Fruit fly (Drosophila melanogaster): Measurements from ENCODE around the gene Arts.

Arts gene

DNA sequence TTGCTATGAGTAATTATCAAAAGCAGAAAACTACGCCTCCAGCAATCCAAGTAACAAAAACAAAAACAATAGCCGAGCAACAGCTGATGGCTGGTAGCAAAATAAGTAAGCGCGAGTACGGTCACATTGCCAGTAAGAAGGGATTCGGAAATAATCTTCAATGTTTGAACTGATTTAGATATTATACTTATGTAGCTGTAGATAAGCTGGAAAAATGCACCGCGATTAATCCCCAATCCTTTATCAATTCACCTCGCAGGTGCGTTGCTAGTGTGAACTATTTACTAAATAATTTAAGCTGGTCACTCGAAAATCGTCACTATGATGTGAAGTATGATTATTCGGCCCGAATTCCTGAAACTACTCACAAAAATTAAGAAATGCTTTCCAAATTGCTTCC lies 15.7 kb upstream of the Arts start, which contains the start of the genes Syx8 and CG32163 (continued):
- TF ChIP-seq MESR4 (GFP tag; optimal IDR thresholded peaks at IDR 0.05) (peak; percentile 67), ase (GFP tag; IDR thresholded peaks at IDR 0.05) (no peak), CG1233 (GFP tag; optimal IDR thresholded peaks at IDR 0.05) (no peak), lmd (GFP tag; IDR thresholded peaks at IDR 0.05) (no peak), CHES-1-like (GFP tag; optimal IDR thresholded peaks at IDR 0.05) (peak; percentile 5), wor (GFP tag; IDR thresholded peaks at IDR 0.05) (no peak), jigr1 (GFP tag; IDR thresholded peaks at IDR 0.05) (no peak), CTCF (GFP tag; optimal IDR thresholded peaks at IDR 0.05) (peak; percentile 7), CG1832 (GFP tag; optimal IDR thresholded peaks at IDR 0.05) (no peak), CG7963 (GFP tag; IDR thresholded peaks at IDR 0.05; ENCODE audit: partially characterized antibody) (no peak), CG4328 (GFP tag; optimal IDR thresholded peaks at IDR 0.05) (no peak), Gsc (GFP tag; IDR thresholded peaks at IDR 0.05) (no peak), CG2712 (tag; optimal IDR thresholded peaks at IDR 0.05) (peak; percentile 22), en (GFP tag; optimal IDR thresholded peaks at IDR 0.05) (no peak), trh (GFP tag; optimal IDR thresholded peaks at IDR 0.05) (no peak), CG14860 (GFP tag; IDR thresholded peaks at IDR 0.05; ENCODE audit: partially characterized antibody) (no peak), CG11695 (GFP tag; IDR thresholded peaks at IDR 0.05) (no peak), CG10543 (GFP tag; optimal IDR thresholded peaks at IDR 0.05) (no peak), tgo (GFP tag; IDR thresholded peaks at IDR 0.05) (no peak), phol (tag; optimal IDR thresholded peaks at IDR 0.05) (peak; percentile 13), cato (GFP tag; optimal IDR thresholded peaks at IDR 0.05; ENCODE audit: borderline replicate concordance) (no peak), CG9215 (GFP tag; IDR thresholded peaks at IDR 0.05) (no peak), CG3847 (GFP tag; IDR thresholded peaks at IDR 0.05) (no peak), crp (GFP tag; optimal IDR thresholded peaks at IDR 0.05) (peak; percentile 26 to 89), luna (GFP tag; optimal IDR thresholded peaks at IDR 0.05) (no peak), esg (GFP tag; conservative IDR thresholded peaks at IDR 0.05) (no peak), CG4360 (GFP tag; IDR thresholded peaks at IDR 0.05) (peak; percentile 29; the same call in 1 of the 2 replicates), eve (GFP tag; optimal IDR thresholded peaks at IDR 0.05) (no peak), Lim3 (GFP tag; IDR thresholded peaks at IDR 0.05) (no peak), CG17385 (GFP tag; optimal IDR thresholded peaks at IDR 0.05) (no peak), wek (GFP tag; optimal IDR thresholded peaks at IDR 0.05) (no peak), CG34422 (GFP tag; IDR thresholded peaks at IDR 0.05) (no peak), nmo (GFP tag; optimal IDR thresholded peaks at IDR 0.05) (peak; percentile 17), CG1024 (GFP tag; IDR thresholded peaks at IDR 0.05) (no peak), zf30C (GFP tag; optimal IDR thresholded peaks at IDR 0.05) (no peak), fru (optimal IDR thresholded peaks at IDR 0.05) (no peak), Vsx1 (GFP tag; optimal IDR thresholded peaks at IDR 0.05) (no peak), crc (GFP tag; optimal IDR thresholded peaks at IDR 0.05) (no peak), Hr3 (GFP tag; optimal IDR thresholded peaks at IDR 0.05) (no peak), ci (GFP tag; IDR thresholded peaks at IDR 0.05) (no peak)

DNA sequence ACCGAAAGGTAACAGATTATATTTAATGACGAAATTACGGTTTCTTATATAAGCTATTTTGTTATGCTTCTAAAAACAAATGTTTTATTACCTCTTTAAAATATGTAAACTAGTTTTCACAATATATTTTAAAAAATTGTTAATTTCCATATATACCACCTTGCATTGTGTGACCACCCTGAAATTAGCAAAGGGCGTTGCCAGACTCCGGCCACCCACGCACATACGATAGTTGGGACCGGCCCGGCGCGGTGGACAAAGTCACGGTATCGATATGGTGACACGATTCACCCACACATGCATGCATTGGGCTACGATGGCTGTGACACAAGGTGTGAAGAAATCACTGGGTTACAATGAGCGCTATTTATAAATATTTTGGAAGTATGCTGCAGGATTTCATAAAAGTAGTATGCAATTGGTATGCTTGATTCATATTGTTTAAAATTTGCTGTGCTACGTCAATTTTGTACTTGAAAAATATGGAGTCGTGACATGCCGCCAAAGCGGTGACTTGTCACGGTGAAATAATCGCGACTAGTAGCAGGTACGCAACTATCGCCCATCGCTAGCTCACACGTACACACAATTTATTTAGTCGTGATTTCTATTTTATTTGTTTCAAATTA lies 14.5 kb upstream of the Arts start:
- peak; percentile 68 to 73 for TF ChIP-seq dpn (GFP tag; optimal IDR thresholded peaks at IDR 0.05)
- peak; percentile 72 for TF ChIP-seq CG8924 (tag; optimal IDR thresholded peaks at IDR 0.05)
- TF ChIP-seq sens-2 (GFP tag; IDR thresholded peaks at IDR 0.05): no peak
- no peak for TF ChIP-seq Hr39 (optimal IDR thresholded peaks at IDR 0.05)
- peak; percentile 83 for TF ChIP-seq bbx (GFP tag; IDR thresholded peaks at IDR 0.05; ENCODE audit: partially characterized antibody)
- peak; percentile 66 for TF ChIP-seq CG2712 (tag; optimal IDR thresholded peaks at IDR 0.05)
- TF ChIP-seq nmo (GFP tag; optimal IDR thresholded peaks at IDR 0.05): peak; percentile 83
- TF ChIP-seq Mad (GFP tag; optimal IDR thresholded peaks at IDR 0.05): peak; percentile 64
- peak; percentile 63 for TF ChIP-seq CG7839 (tag; optimal IDR thresholded peaks at IDR 0.05)
- peak; percentile 76; the same call in 2 of the 3 replicates for TF ChIP-seq CG11456 (GFP tag; IDR thresholded peaks at IDR 0.05)
- TF ChIP-seq wek (GFP tag; optimal IDR thresholded peaks at IDR 0.05): no peak
- TF ChIP-seq Fer1 (GFP tag; optimal IDR thresholded peaks at IDR 0.05): peak; percentile 3
- TF ChIP-seq dimm (GFP tag; IDR thresholded peaks at IDR 0.05): no peak
- TF ChIP-seq cas (GFP tag; IDR thresholded peaks at IDR 0.05): 0 out of 2 replicates have a peak, but pooled peaks have one; percentile 35
- no peak for TF ChIP-seq Vsx1 (GFP tag; optimal IDR thresholded peaks at IDR 0.05)
- peak; percentile 12 for TF ChIP-seq Six4 (GFP tag; optimal IDR thresholded peaks at IDR 0.05)
- TF ChIP-seq CG9727 (GFP tag; optimal IDR thresholded peaks at IDR 0.05): peak; percentile 68
- TF ChIP-seq lmd (GFP tag; IDR thresholded peaks at IDR 0.05): peak; percentile 55; the same call in 1 of the 2 replicates
- TF ChIP-seq Hr3 (GFP tag; optimal IDR thresholded peaks at IDR 0.05): peak; percentile 55

Data from whole organism, embryonic.